Fruit fly (Drosophila melanogaster): ENCODE results near the gene CG43083.

The CG43083 gene

DNA sequence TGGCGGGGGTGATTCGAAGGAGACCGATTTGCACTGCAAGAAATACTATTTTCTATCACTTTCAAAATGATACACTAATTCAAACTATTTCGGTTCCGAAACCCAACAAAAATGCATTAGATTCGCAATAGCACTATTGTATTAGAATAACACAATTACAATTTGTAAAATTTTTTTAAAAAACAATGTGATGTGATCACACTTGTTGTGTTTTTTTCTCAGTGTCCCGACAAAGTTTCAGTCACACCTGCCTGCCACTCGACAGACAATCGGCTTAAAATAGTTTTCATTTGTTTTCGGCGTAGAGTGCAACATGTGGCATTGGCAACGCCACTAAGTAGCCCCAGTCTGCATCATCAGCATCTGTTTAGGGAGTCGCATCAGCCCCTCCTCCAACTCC, 26.7 kb downstream of the CG43083 start (continued):
- peak; percentile 30; the same call in 1 of the 2 replicates for TF ChIP-seq H2.0 (GFP tag; IDR thresholded peaks at IDR 0.05)
- peak; percentile 94 for TF ChIP-seq Ets65A (GFP tag)
- peak in 1 of 3 experiments; percentile 51 for TF ChIP-seq Stat92E (GFP tag; optimal IDR thresholded peaks at IDR 0.05)
- TF ChIP-seq MESR4 (GFP tag; optimal IDR thresholded peaks at IDR 0.05) = no peak
- no peak for TF ChIP-seq Lpt (GFP tag; optimal IDR thresholded peaks at IDR 0.05)
- peak; percentile 52 for TF ChIP-seq Six4 (GFP tag; optimal IDR thresholded peaks at IDR 0.05)
- TF ChIP-seq CG5245 (GFP tag; optimal IDR thresholded peaks at IDR 0.05) = peak; percentile 43
- no peak for TF ChIP-seq Drgx (GFP tag; IDR thresholded peaks at IDR 0.05)
- TF ChIP-seq CG11560 (tag; IDR thresholded peaks at IDR 0.05) = no peak
- TF ChIP-seq CG18262 (tag; optimal IDR thresholded peaks at IDR 0.05) = peak; percentile 91
- peak; percentile 13 for TF ChIP-seq CG5180 (GFP tag; optimal IDR thresholded peaks at IDR 0.05)
- no peak for TF ChIP-seq CG11456 (GFP tag; IDR thresholded peaks at IDR 0.05)
- TF ChIP-seq shn (GFP tag; optimal IDR thresholded peaks at IDR 0.05) = peak; percentile 26
- TF ChIP-seq zfh2 (GFP tag; optimal IDR thresholded peaks at IDR 0.05) = no peak
- peak; percentile 91 for TF ChIP-seq CG15696 (tag; optimal IDR thresholded peaks at IDR 0.05)
- TF ChIP-seq pb (GFP tag; optimal IDR thresholded peaks at IDR 0.05) = no peak
- peak; percentile 28; the same call in 1 of the 2 replicates for TF ChIP-seq esg (GFP tag; conservative IDR thresholded peaks at IDR 0.05)
- no peak for TF ChIP-seq prd (optimal IDR thresholded peaks at IDR 0.05)
- peak; percentile 76; the same call in 2 of the 3 replicates for TF ChIP-seq prd (GFP tag; IDR thresholded peaks at IDR 0.05)
- TF ChIP-seq HmgD (GFP tag; optimal IDR thresholded peaks at IDR 0.05) = no peak
- no peak for TF ChIP-seq run (tag; optimal IDR thresholded peaks at IDR 0.05)
- TF ChIP-seq HLH3B (GFP tag; IDR thresholded peaks at IDR 0.05) = peak; percentile 38; the same call in 1 of the 2 replicates
- peak; percentile 52 for TF ChIP-seq CG12942 (GFP tag; optimal IDR thresholded peaks at IDR 0.05)
- peak; percentile 15 for TF ChIP-seq Deaf1 (tag; optimal IDR thresholded peaks at IDR 0.05)
- TF ChIP-seq Taf1 (GFP tag; IDR thresholded peaks at IDR 0.05) = no peak
- TF ChIP-seq Fer1 (GFP tag; optimal IDR thresholded peaks at IDR 0.05) = no peak
- no peak for TF ChIP-seq Doc3 (GFP tag; IDR thresholded peaks at IDR 0.05; ENCODE audit: partially characterized antibody)
- TF ChIP-seq Dip2 (GFP tag; IDR thresholded peaks at IDR 0.05) = no peak
- peak; percentile 79 for TF ChIP-seq CG17328 (GFP tag; IDR thresholded peaks at IDR 0.05)
- TF ChIP-seq chif (GFP tag; optimal IDR thresholded peaks at IDR 0.05) = peak; percentile 63 to 88
- peak; percentile 50; the same call in 1 of the 2 replicates for TF ChIP-seq CG32772 (GFP tag; IDR thresholded peaks at IDR 0.05)
- no peak for TF ChIP-seq CG32767 (GFP tag; IDR thresholded peaks at IDR 0.05)
- TF ChIP-seq chn (GFP tag; optimal IDR thresholded peaks at IDR 0.05) = peak; percentile 78
- TF ChIP-seq CG16779 (GFP tag; IDR thresholded peaks at IDR 0.05) = no peak
- peak; percentile 60 for TF ChIP-seq CG11504 (tag; optimal IDR thresholded peaks at IDR 0.05)
- no peak for TF ChIP-seq CG9876 (GFP tag; optimal IDR thresholded peaks at IDR 0.05)
- peak; percentile 30 for TF ChIP-seq CHES-1-like (GFP tag; optimal IDR thresholded peaks at IDR 0.05)
- peak; percentile 55 for TF ChIP-seq pnt (GFP tag; optimal IDR thresholded peaks at IDR 0.05)
- no peak for TF ChIP-seq lov (optimal IDR thresholded peaks at IDR 0.05)
- TF ChIP-seq lov (GFP tag; IDR thresholded peaks at IDR 0.05) = no peak
- TF ChIP-seq disco-r (GFP tag; optimal IDR thresholded peaks at IDR 0.05) = peak; percentile 13
- TF ChIP-seq CG3281 (GFP tag; optimal IDR thresholded peaks at IDR 0.05) = no peak
- TF ChIP-seq E2f1 (GFP tag; IDR thresholded peaks at IDR 0.05) = 0 out of 2 replicates have a peak, but pooled peaks have one; percentile 37
- TF ChIP-seq psq (GFP tag; optimal IDR thresholded peaks at IDR 0.05) = no peak
- TF ChIP-seq lmd (GFP tag; IDR thresholded peaks at IDR 0.05) = peak; percentile 50; the same call in 1 of the 2 replicates
- TF ChIP-seq CG4617 (GFP tag; optimal IDR thresholded peaks at IDR 0.05; ENCODE audit: borderline replicate concordance) = peak; percentile 28
- peak; percentile 45 for TF ChIP-seq Lhr (GFP tag; optimal IDR thresholded peaks at IDR 0.05)
- no peak for TF ChIP-seq abd-A (tag; optimal IDR thresholded peaks at IDR 0.05)
- TF ChIP-seq Optix (GFP tag; IDR thresholded peaks at IDR 0.05) = no peak; the same call in 2 of the 3 replicates
- TF ChIP-seq CG14860 (GFP tag; IDR thresholded peaks at IDR 0.05; ENCODE audit: partially characterized antibody) = no peak
- TF ChIP-seq CG4730 (GFP tag; IDR thresholded peaks at IDR 0.05) = no peak
- no peak for TF ChIP-seq NfI (GFP tag; optimal IDR thresholded peaks at IDR 0.05)
